Worm (Caenorhabditis elegans): ENCODE measurements around the gene ulp-2.

DNA sequence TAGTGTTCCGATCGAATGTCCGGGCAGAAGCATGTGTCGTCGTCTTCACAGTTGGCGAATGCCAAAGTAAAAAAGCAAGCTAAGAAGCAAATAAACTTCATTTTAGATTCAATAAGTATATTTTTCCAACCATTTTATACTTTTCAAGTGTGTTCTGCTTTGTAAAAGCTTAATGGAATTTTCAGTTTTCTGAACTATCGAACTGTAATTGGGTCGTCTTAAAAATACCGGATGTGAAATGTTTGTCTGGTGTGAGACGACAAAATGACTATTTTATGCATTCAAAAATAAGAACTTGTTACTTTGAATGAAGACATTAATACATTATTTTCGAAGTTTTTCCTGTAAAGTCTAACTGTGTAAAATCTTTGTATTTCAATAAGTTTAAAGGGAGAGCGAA, 39.0 kb upstream of the ulp-2 start, which contains the start of gene F59A6.11:
- no peak for TF ChIP-seq nhr-25 (tag; optimal IDR thresholded peaks at IDR 0.05)
- TF ChIP-seq lin-11 (tag; optimal IDR thresholded peaks at IDR 0.05), result no peak
- TF ChIP-seq nhr-6 (tag; optimal IDR thresholded peaks at IDR 0.05), result no peak
- TF ChIP-seq egl-27 (tag; optimal IDR thresholded peaks at IDR 0.05), result no peak
- no peak for TF ChIP-seq sma-3 (GFP tag; optimal IDR thresholded peaks at IDR 0.05)
- no peak for TF ChIP-seq zag-1 (tag; optimal IDR thresholded peaks at IDR 0.05)
- no peak for TF ChIP-seq snpc-4 (tag; optimal IDR thresholded peaks at IDR 0.05)

All from whole organism, L2 larva.